Fruit fly (Drosophila melanogaster) whole organism, prepupa: Measurements from ENCODE around the gene Sarm.

Experiments used
- CG10631 ChIP-seq: fragments of 200-800 bp; sonication (Bioruptor generic); optimal IDR thresholded peaks from 2 replicates; lab custom pipeline; 2016; ENCODE audit warnings: missing biosample characterization, missing genetic modification characterization
- CG10669 ChIP-seq: fragments of 200-800 bp; sonication (Bioruptor generic); optimal IDR thresholded peaks from 3 replicates; lab custom pipeline; 2018; ENCODE audit warnings: missing biosample characterization, mild to moderate bottlenecking, missing genetic modification characterization, moderate library complexity
- CG11294 ChIP-seq: fragments of 200-800 bp; sonication (Bioruptor generic); IDR thresholded peaks from 2 replicates; pipeline ENCODE4 v1.3.6; 2022; ENCODE audit warnings: missing biosample characterization, missing genetic modification characterization
- CG11762 ChIP-seq: fragments of 200-800 bp; sonication (Bioruptor generic); optimal IDR thresholded peaks from 3 replicates; lab custom pipeline; 2016; ENCODE audit warnings: missing biosample characterization, missing genetic modification characterization; ENCODE audit not compliant: insufficient read depth
- CG11902 ChIP-seq: fragments of 200-800 bp; sonication (Bioruptor generic); optimal IDR thresholded peaks from 3 replicates; lab custom pipeline; 2016; ENCODE audit warnings: missing biosample characterization, missing genetic modification characterization
- CG15336 ChIP-seq: fragments of 200-800 bp; sonication (Bioruptor generic); IDR thresholded peaks from 2 replicates; pipeline ENCODE4 v1.3.6; 2022; ENCODE audit warnings: missing biosample characterization, missing genetic modification characterization
- CG1621 ChIP-seq: fragments of 200-800 bp; sonication (Bioruptor generic); optimal IDR thresholded peaks from 3 replicates; lab custom pipeline; 2018; ENCODE audit warnings: missing biosample characterization, mild to moderate bottlenecking, missing genetic modification characterization
- CG16779 ChIP-seq: fragments of 200-800 bp; sonication (Bioruptor generic); optimal IDR thresholded peaks from 3 replicates; lab custom pipeline; 2017; ENCODE audit warnings: missing biosample characterization, mild to moderate bottlenecking, missing genetic modification characterization
- CG3919 ChIP-seq: fragments of 200-800 bp; sonication (Bioruptor generic); optimal IDR thresholded peaks from 3 replicates; lab custom pipeline; 2016; ENCODE audit warnings: missing biosample characterization, missing genetic modification characterization
- CG4318 ChIP-seq: fragments of 200-800 bp; sonication (Bioruptor generic); optimal IDR thresholded peaks from 3 replicates; lab custom pipeline; 2017; ENCODE audit warnings: missing biosample characterization, mild to moderate bottlenecking, missing genetic modification characterization
- CG6276 ChIP-seq: fragments of 200-800 bp; sonication (Bioruptor generic); optimal IDR thresholded peaks from 2 replicates; lab custom pipeline; 2017; ENCODE audit warnings: missing biosample characterization, mild to moderate bottlenecking, missing genetic modification characterization
- CG6792 ChIP-seq: fragments of 200-800 bp; sonication (Bioruptor generic); optimal IDR thresholded peaks from 3 replicates; lab custom pipeline; 2016; ENCODE audit warnings: missing biosample characterization, missing genetic modification characterization
- CG6808 ChIP-seq: fragments of 200-800 bp; sonication (Bioruptor generic); optimal IDR thresholded peaks from 3 replicates; lab custom pipeline; 2017; ENCODE audit warnings: missing biosample characterization, missing genetic modification characterization, mild to moderate bottlenecking, moderate library complexity, missing genetic modification reagents
- CG6854 ChIP-seq: fragments of 200-800 bp; sonication (Bioruptor generic); optimal IDR thresholded peaks from 2 replicates; lab custom pipeline; 2017; ENCODE audit warnings: missing biosample characterization, mild to moderate bottlenecking, missing genetic modification characterization
- CG8119 ChIP-seq: fragments of 200-800 bp; sonication (Bioruptor generic); IDR thresholded peaks from 3 replicates; pipeline ENCODE4 v1.3.6; 2022; ENCODE audit warnings: missing biosample characterization, missing genetic modification characterization
- CG8319 ChIP-seq: fragments of 200-800 bp; sonication (Bioruptor generic); optimal IDR thresholded peaks from 3 replicates; lab custom pipeline; 2016; ENCODE audit warnings: missing biosample characterization, missing genetic modification characterization
- CG8632 ChIP-seq: fragments of 200-800 bp; sonication (Bioruptor generic); optimal IDR thresholded peaks from 3 replicates; lab custom pipeline; 2016; ENCODE audit warnings: missing biosample characterization, missing genetic modification characterization
- Eip75B ChIP-seq: fragments of 200-800 bp; sonication (Bioruptor generic); optimal IDR thresholded peaks from 3 replicates; lab custom pipeline; 2016; ENCODE audit warnings: missing biosample characterization, missing genetic modification characterization
- Eip78C ChIP-seq: fragments of 200-800 bp; sonication (Bioruptor generic); peaks from one replicate; lab custom pipeline; 2016; ENCODE audit warnings: missing biosample characterization, missing genetic modification characterization
- Eip93F ChIP-seq: fragments of 200-800 bp; sonication (Bioruptor generic); optimal IDR thresholded peaks from 2 replicates; lab custom pipeline; 2016; ENCODE audit warnings: missing biosample characterization, mild to moderate bottlenecking, missing genetic modification characterization
- Ets21C ChIP-seq: fragments of 200-800 bp; sonication (Bioruptor generic); optimal IDR thresholded peaks from 3 replicates; lab custom pipeline; 2016; ENCODE audit warnings: missing biosample characterization, missing genetic modification characterization
- Ets96B ChIP-seq: fragments of 200-800 bp; optimal IDR thresholded peaks from 2 replicates; lab custom pipeline; 2019; ENCODE audit warnings: missing biosample characterization, mild to moderate bottlenecking, missing genetic modification characterization, moderate library complexity
- Gug ChIP-seq: fragments of 200-800 bp; sonication (Bioruptor generic); IDR thresholded peaks from 2 replicates; pipeline ENCODE4 v1.3.6; 2022; ENCODE audit warnings: missing biosample characterization, missing genetic modification characterization
- Hr39 ChIP-seq: fragments of 200-800 bp; sonication (Bioruptor generic); optimal IDR thresholded peaks from 2 replicates; lab custom pipeline; 2016; ENCODE audit warnings: missing biosample characterization, missing genetic modification characterization
- Hr4 ChIP-seq: fragments of 200-800 bp; sonication (Bioruptor generic); optimal IDR thresholded peaks from 3 replicates; lab custom pipeline; 2016; ENCODE audit warnings: missing biosample characterization, missing genetic modification characterization
- Met ChIP-seq: fragments of 200-800 bp; sonication (Bioruptor generic); optimal IDR thresholded peaks from 3 replicates; lab custom pipeline; 2016; ENCODE audit warnings: missing biosample characterization, missing genetic modification characterization
- OdsH ChIP-seq: fragments of 200-800 bp; sonication (Bioruptor generic); optimal IDR thresholded peaks from 3 replicates; lab custom pipeline; 2016; ENCODE audit warnings: missing biosample characterization, missing genetic modification characterization
- Smox ChIP-seq: fragments of 200-800 bp; sonication (Bioruptor generic); optimal IDR thresholded peaks from 3 replicates; lab custom pipeline; 2016; ENCODE audit warnings: missing biosample characterization, missing genetic modification characterization
- Sox14 ChIP-seq: fragments of 200-800 bp; sonication (Bioruptor generic); optimal IDR thresholded peaks from 3 replicates; lab custom pipeline; 2016; ENCODE audit warnings: missing biosample characterization, missing genetic modification characterization
- cyc ChIP-seq: fragments of 200-800 bp; sonication (Bioruptor generic); optimal IDR thresholded peaks from 3 replicates; lab custom pipeline; 2016; ENCODE audit warnings: missing biosample characterization, missing genetic modification characterization
- dac ChIP-seq: fragments of 200-800 bp; sonication (Bioruptor generic); optimal IDR thresholded peaks from 2 replicates; lab custom pipeline; 2017; ENCODE audit warnings: missing biosample characterization, mild to moderate bottlenecking, missing genetic modification characterization
- dsx ChIP-seq: fragments of 200-800 bp; optimal IDR thresholded peaks from 3 replicates; lab custom pipeline; 2019; ENCODE audit warnings: missing biosample characterization, mild to moderate bottlenecking, missing genetic modification characterization, moderate library complexity; ENCODE audit not compliant: poor library complexity, severe bottlenecking
- eg ChIP-seq: fragments of 200-800 bp; sonication (Bioruptor generic); IDR thresholded peaks from 3 replicates; pipeline ENCODE4 v1.3.6; 2022; ENCODE audit warnings: missing biosample characterization, missing genetic modification characterization
- fkh ChIP-seq: fragments of 200-800 bp; sonication (Bioruptor generic); optimal IDR thresholded peaks from 3 replicates; lab custom pipeline; 2017; ENCODE audit warnings: missing biosample characterization, mild to moderate bottlenecking, missing genetic modification characterization, moderate library complexity
- lz ChIP-seq: fragments of 200-800 bp; sonication (Bioruptor generic); optimal IDR thresholded peaks from 3 replicates; lab custom pipeline; 2016; ENCODE audit warnings: missing biosample characterization, missing genetic modification characterization
- net ChIP-seq: fragments of 200-800 bp; sonication (Bioruptor generic); optimal IDR thresholded peaks from 3 replicates; lab custom pipeline; 2016; ENCODE audit warnings: missing biosample characterization, missing genetic modification characterization
- salr ChIP-seq, 2 experiments: fragments of 200-800 bp; sonication (Bioruptor generic); optimal IDR thresholded peaks; 3 replicates each; lab custom pipeline; 2016 to 2018; ENCODE audit warnings: missing biosample characterization in 2 of 2, missing genetic modification characterization in 2 of 2, mild to moderate bottlenecking in 1 of 2
- vri ChIP-seq: fragments of 200-800 bp; sonication (Bioruptor generic); optimal IDR thresholded peaks from 3 replicates; lab custom pipeline; 2016; ENCODE audit warnings: missing biosample characterization, mild to moderate bottlenecking, missing genetic modification characterization

The Sarm gene

dm6 chr3L:8127712-8128210 lies 64.1 kb downstream of the Sarm start, which contains the start of the genes Cds and Uba2 (continued):
- peak; percentile 90 for TF ChIP-seq CG3919 (GFP tag; lab: Kevin White, UChicago)
- peak; percentile 85 for TF ChIP-seq Gug (GFP tag; lab: Robert Waterston, UW)
- no peak for TF ChIP-seq Met
- TF ChIP-seq CG6854 (GFP tag; lab: Kevin White, UChicago) = peak; percentile 58
- peak; percentile 79 for TF ChIP-seq CG11902 (GFP tag; lab: Kevin White, UChicago)
- TF ChIP-seq Ets96B (tag; lab: Kevin White, UChicago) = peak; percentile 82
- peak; percentile 93 for TF ChIP-seq OdsH (GFP tag; lab: Kevin White, UChicago)
- peak; percentile 82 for TF ChIP-seq Eip75B (GFP tag; lab: Kevin White, UChicago)
- peak; percentile 78 for TF ChIP-seq Ets21C (GFP tag; lab: Kevin White, UChicago)
- peak; percentile 85 for TF ChIP-seq CG1621 (tag; lab: Kevin White, UChicago)
- peak; percentile 84 for TF ChIP-seq Hr39 (GFP tag; lab: Kevin White, UChicago)
- TF ChIP-seq Smox (GFP tag; lab: Kevin White, UChicago) = no peak
- TF ChIP-seq CG8632 (GFP tag; lab: Kevin White, UChicago) = peak; percentile 86
- TF ChIP-seq CG8119 (GFP tag; lab: Robert Waterston, UW) = peak; percentile 83; the same call in 2 of the 3 replicates
- no peak for TF ChIP-seq fkh (GFP tag; lab: Kevin White, UChicago)
- peak; percentile 77 for TF ChIP-seq CG16779 (tag; lab: Kevin White, UChicago)
- peak; percentile 90 for TF ChIP-seq Hr4 (GFP tag; lab: Kevin White, UChicago)
- TF ChIP-seq CG6792 (GFP tag; lab: Kevin White, UChicago) = peak; percentile 83
- peak; percentile 81 for TF ChIP-seq dac
- TF ChIP-seq CG10631 (GFP tag; lab: Kevin White, UChicago) = peak; percentile 94
- peak; percentile 85 for TF ChIP-seq vri (GFP tag; lab: Kevin White, UChicago)
- TF ChIP-seq salr (GFP tag; optimal IDR thresholded peaks at IDR 0.05; lab: Kevin White, UChicago) = peak; percentile 67 to 82
- peak; percentile 84 for TF ChIP-seq Eip93F (GFP tag; lab: Kevin White, UChicago)
- peak; percentile 87 for TF ChIP-seq lz (GFP tag; lab: Kevin White, UChicago)
- peak; percentile 81 for TF ChIP-seq CG11762 (GFP tag; lab: Kevin White, UChicago)
- TF ChIP-seq CG4318 = no peak
- TF ChIP-seq Sox14 = peak; percentile 76
- no peak for TF ChIP-seq CG6808 (GFP tag; lab: Kevin White, UChicago)
- TF ChIP-seq CG11294 (GFP tag; lab: Robert Waterston, UW) = peak; percentile 84; the same call in 1 of the 2 replicates
- TF ChIP-seq cyc (GFP tag; lab: Kevin White, UChicago) = peak; percentile 86
- no peak for TF ChIP-seq CG6276 (GFP tag; lab: Kevin White, UChicago)
- TF ChIP-seq eg (GFP tag; lab: Robert Waterston, UW) = peak; percentile 92
- peak; percentile 71 for TF ChIP-seq dsx (GFP tag; lab: Kevin White, UChicago)
- TF ChIP-seq Eip78C (GFP tag; lab: Kevin White, UChicago) = peak; percentile 89
- peak; percentile 82 for TF ChIP-seq CG8319 (GFP tag; lab: Kevin White, UChicago)
- no peak for TF ChIP-seq CG10669 (GFP tag; lab: Kevin White, UChicago)

- TF ChIP-seq CG8119 (GFP tag; lab: Robert Waterston, UW) (0 out of 3 replicates have a peak, but pooled peaks have one; percentile 20), Eip78C (GFP tag; lab: Kevin White, UChicago) (peak; percentile 49), vri (GFP tag; lab: Kevin White, UChicago) (peak; percentile 77), CG3919 (GFP tag; lab: Kevin White, UChicago) (no peak), CG15336 (GFP tag; lab: Robert Waterston, UW) (0 out of 2 replicates have a peak, but pooled peaks have one; percentile 10), Ets96B (tag; lab: Kevin White, UChicago) (no peak), net (no peak)
These were observed 64.8 kb downstream of the Sarm start for dm6 chr3L:8128396-8129050.
